Worm (Caenorhabditis elegans) whole organism, early embryonic: ENCODE measurements around the gene Y11D7A.8.

Source experiments
- F13C5.2 ChIP-seq: sonication (generic microtip); optimal IDR thresholded peaks from 2 replicates; lab custom pipeline; 2017; ENCODE audit warnings: mild to moderate bottlenecking, missing genetic modification characterization, inconsistent platforms, missing compliant biosample characterization
- ama-1 ChIP-seq: fragments of 150-350 bp; optimal IDR thresholded peaks from 2 replicates; lab custom pipeline; 2014
- ceh-13 ChIP-seq: fragments of 200-800 bp; sonication (Bioruptor generic); optimal IDR thresholded peaks from 2 replicates; lab custom pipeline; 2018; ENCODE audit warnings: mild to moderate bottlenecking, missing genetic modification characterization, missing compliant biosample characterization
- ceh-36 ChIP-seq: sonication (generic microtip); optimal IDR thresholded peaks from 2 replicates; lab custom pipeline; 2016; ENCODE audit warnings: missing genetic modification characterization, inconsistent platforms, missing compliant biosample characterization
- ets-7 ChIP-seq: sonication (generic microtip); optimal IDR thresholded peaks from 2 replicates; lab custom pipeline; 2016; ENCODE audit warnings: missing genotype, missing genetic modification characterization, missing compliant biosample characterization
- flt-1 ChIP-seq: fragments of 200-800 bp; sonication (Bioruptor generic); IDR thresholded peaks from 2 replicates; pipeline ENCODE4 v1.3.6; 2022; ENCODE audit warnings: missing genetic modification characterization, missing compliant biosample characterization
- hnd-1 ChIP-seq: sonication (generic microtip); optimal IDR thresholded peaks from 2 replicates; lab custom pipeline; 2016; ENCODE audit warnings: missing genetic modification characterization, missing compliant biosample characterization
- pes-1 ChIP-seq: fragments of 200-800 bp; sonication (Bioruptor generic); IDR thresholded peaks from 2 replicates; pipeline ENCODE4 v1.3.6; 2022; ENCODE audit warnings: missing genetic modification reagents, missing genetic modification characterization, missing compliant biosample characterization
- scrt-1 ChIP-seq: fragments of 200-800 bp; sonication (Bioruptor generic); IDR thresholded peaks from 2 replicates; pipeline ENCODE4 v1.3.6; 2022; ENCODE audit warnings: missing genetic modification characterization, missing compliant biosample characterization
- tbx-11 ChIP-seq: fragments of 200-800 bp; sonication (Bioruptor generic); IDR thresholded peaks from 2 replicates; pipeline ENCODE4 v1.3.6; 2022; ENCODE audit warnings: missing genetic modification characterization, missing compliant biosample characterization

ce11 chrIV:9264513-9264912 is 13.3 kb downstream of the Y11D7A.8 start:
- TF ChIP-seq ama-1 (lab: Kevin White, UChicago) (no peak), ceh-36 (tag; lab: Kevin White, UChicago) (no peak), scrt-1 (GFP tag; lab: Robert Waterston, UW) (no peak), hnd-1 (tag; lab: Kevin White, UChicago) (no peak), ets-7 (no peak), flt-1 (GFP tag; lab: Robert Waterston, UW) (no peak), ceh-13 (GFP tag; lab: Kevin White, UChicago) (no peak), tbx-11 (GFP tag; lab: Robert Waterston, UW) (no peak), pes-1 (no peak), F13C5.2 (tag; lab: Kevin White, UChicago) (no peak)
